Worm (Caenorhabditis elegans) whole organism, L4 larva: ENCODE data around the gene mml-1.

Experiments used
- F26F4.8 ChIP-seq: fragments of 200-800 bp; sonication (Bioruptor generic); conservative IDR thresholded peaks from 2 replicates; pipeline ENCODE4 v1.3.6; 2022; ENCODE audit warnings: missing genetic modification characterization, missing compliant biosample characterization
- F37D6.2 ChIP-seq: sonication (generic microtip); optimal IDR thresholded peaks from 2 replicates; lab custom pipeline; 2016; ENCODE audit warnings: mild to moderate bottlenecking, missing genetic modification characterization, missing compliant biosample characterization
- F44E2.7 ChIP-seq: fragments of 200-800 bp; sonication (Bioruptor generic); IDR thresholded peaks from 2 replicates; pipeline ENCODE4 v2.1.2; 2022; ENCODE audit warnings: missing genetic modification characterization, missing compliant biosample characterization
- T20F7.1 ChIP-seq: fragments of 200-800 bp; sonication (Bioruptor generic); optimal IDR thresholded peaks from 2 replicates; lab custom pipeline; 2018; ENCODE audit warnings: mild to moderate bottlenecking, missing genetic modification characterization, missing compliant biosample characterization
- T26A8.4 ChIP-seq: fragments of 200-800 bp; sonication (Bioruptor generic); IDR thresholded peaks from 2 replicates; pipeline ENCODE4 v1.3.6; 2022; ENCODE audit warnings: missing genetic modification characterization, missing compliant biosample characterization
- ZK337.2 ChIP-seq: fragments of 200-800 bp; sonication (Bioruptor generic); IDR thresholded peaks from 2 replicates; pipeline ENCODE4 v1.3.6; 2022; ENCODE audit warnings: missing genetic modification reagents, missing genetic modification characterization, missing compliant biosample characterization
- ama-1 ChIP-seq: fragments of 150-350 bp; optimal IDR thresholded peaks from 2 replicates; lab custom pipeline; 2014; ENCODE audit warnings: inconsistent platforms, mixed read lengths
- arid-1 ChIP-seq: fragments of 200-800 bp; sonication (Bioruptor generic); conservative IDR thresholded peaks from 2 replicates; pipeline ENCODE4 v1.3.6; 2022; ENCODE audit warnings: missing genetic modification reagents, missing genetic modification characterization, missing compliant biosample characterization
- ceh-20 ChIP-seq: fragments of 200-800 bp; sonication (Bioruptor generic); IDR thresholded peaks from 2 replicates; pipeline ENCODE4 v1.3.6; 2022; ENCODE audit warnings: missing genetic modification reagents, missing genetic modification characterization, missing compliant biosample characterization
- ceh-28 ChIP-seq: fragments of 150-350 bp; optimal IDR thresholded peaks from 2 replicates; lab custom pipeline; 2014; ENCODE audit warnings: missing biosample characterization, missing genetic modification reagents, missing genetic modification characterization
- ceh-32 ChIP-seq: sonication (generic microtip); optimal IDR thresholded peaks from 2 replicates; lab custom pipeline; 2016; ENCODE audit warnings: mild to moderate bottlenecking, missing genetic modification characterization, missing compliant biosample characterization; ENCODE audit not compliant: poor library complexity
- ceh-44 ChIP-seq: fragments of 200-800 bp; sonication (Bioruptor generic); IDR thresholded peaks from 2 replicates; pipeline ENCODE4 v1.3.6; 2022; ENCODE audit warnings: missing genetic modification reagents, missing genetic modification characterization, missing compliant biosample characterization
- ces-1 ChIP-seq: fragments of 150-350 bp; sonication (generic microtip); optimal IDR thresholded peaks from 4 replicates; lab custom pipeline; 2014; ENCODE audit warnings: missing biosample characterization, missing genetic modification reagents, missing genetic modification characterization
- ctbp-1 ChIP-seq: fragments of 200-800 bp; sonication (Bioruptor generic); IDR thresholded peaks from 2 replicates; pipeline ENCODE4 v1.3.6; 2022; ENCODE audit warnings: missing genetic modification reagents, missing genetic modification characterization, missing compliant biosample characterization
- daf-16 ChIP-seq, 3 experiments: sonication (generic microtip); optimal IDR thresholded peaks; 2 replicates each; lab custom pipeline; 2016 to 2017; ENCODE audit warnings: missing genetic modification characterization in 3 of 3, missing genetic modification reagents in 3 of 3, mild to moderate bottlenecking in 2 of 3, missing compliant biosample characterization in 2 of 3, missing biosample characterization in 1 of 3, moderate library complexity in 1 of 3
- daf-8 ChIP-seq: fragments of 200-800 bp; sonication (Bioruptor generic); IDR thresholded peaks from 2 replicates; pipeline ENCODE4 v1.3.6; 2022; ENCODE audit warnings: missing genetic modification characterization, missing compliant biosample characterization
- dmd-6 ChIP-seq: fragments of 200-800 bp; sonication (Bioruptor generic); IDR thresholded peaks from 2 replicates; pipeline ENCODE4 v1.3.6; 2022; ENCODE audit warnings: missing genetic modification reagents, missing genetic modification characterization, missing compliant biosample characterization
- dmd-9 ChIP-seq: fragments of 200-800 bp; sonication (Bioruptor generic); IDR thresholded peaks from 2 replicates; pipeline ENCODE4 v1.3.6; 2022; ENCODE audit warnings: missing genetic modification reagents, missing genetic modification characterization, missing compliant biosample characterization
- duxl-1 ChIP-seq: sonication (generic microtip); optimal IDR thresholded peaks from 2 replicates; lab custom pipeline; 2016; ENCODE audit warnings: mild to moderate bottlenecking, missing genetic modification characterization, moderate library complexity, missing compliant biosample characterization; ENCODE audit not compliant: poor library complexity
- dve-1 ChIP-seq: sonication (generic microtip); optimal IDR thresholded peaks from 2 replicates; lab custom pipeline; 2017; ENCODE audit warnings: antibody characterized with exemption, mild to moderate bottlenecking, missing genetic modification characterization, missing compliant biosample characterization; ENCODE audit not compliant: insufficient read depth
- egl-27 ChIP-seq: sonication (generic microtip); optimal IDR thresholded peaks from 3 replicates; lab custom pipeline; 2017; ENCODE audit warnings: missing biosample characterization, missing genetic modification reagents, missing genetic modification characterization
- egl-43 ChIP-seq: fragments of 200-800 bp; sonication (Bioruptor generic); IDR thresholded peaks from 2 replicates; pipeline ENCODE4 v1.3.6; 2022; ENCODE audit warnings: missing genetic modification reagents, missing genetic modification characterization, missing compliant biosample characterization
- gei-8 ChIP-seq: fragments of 200-800 bp; sonication (Bioruptor generic); optimal IDR thresholded peaks from 2 replicates; lab custom pipeline; 2018; ENCODE audit warnings: mild to moderate bottlenecking, missing genetic modification characterization, missing compliant biosample characterization
- hlh-11 ChIP-seq: fragments of 200-800 bp; sonication (Bioruptor generic); optimal IDR thresholded peaks from 2 replicates; lab custom pipeline; 2018; ENCODE audit warnings: mild to moderate bottlenecking, missing genetic modification characterization, missing compliant biosample characterization
- hlh-30 ChIP-seq: sonication (generic microtip); optimal IDR thresholded peaks from 2 replicates; lab custom pipeline; 2017; ENCODE audit warnings: antibody characterized with exemption, mild to moderate bottlenecking, missing genetic modification characterization, missing compliant biosample characterization; ENCODE audit not compliant: insufficient read depth
- jun-1 ChIP-seq: fragments of 150-350 bp; optimal IDR thresholded peaks from 2 replicates; lab custom pipeline; 2014; ENCODE audit warnings: missing biosample characterization, missing genetic modification reagents, missing genetic modification characterization
- lin-13 ChIP-seq: fragments of 150-350 bp; optimal IDR thresholded peaks from 2 replicates; lab custom pipeline; 2014; ENCODE audit warnings: missing biosample characterization, missing genetic modification reagents, missing genetic modification characterization
- lin-29 ChIP-seq: fragments of 200-800 bp; sonication (Bioruptor generic); IDR thresholded peaks from 2 replicates; pipeline ENCODE4 v1.3.6; 2022; ENCODE audit warnings: missing genetic modification reagents, missing genetic modification characterization, missing compliant biosample characterization
- lin-38 ChIP-seq: fragments of 200-800 bp; sonication (Bioruptor generic); IDR thresholded peaks from 2 replicates; pipeline ENCODE4 v1.3.6; 2022; ENCODE audit warnings: missing genetic modification reagents, missing genetic modification characterization, missing compliant biosample characterization
- lin-39 ChIP-seq: fragments of 150-350 bp; optimal IDR thresholded peaks from 2 replicates; lab custom pipeline; 2014; ENCODE audit warnings: missing biosample characterization, missing genetic modification reagents, missing genetic modification characterization
- mdl-1 ChIP-seq, 2 experiments: fragments of 150-350 bp in 1 of 2; sonication (generic microtip) in 1 of 2; optimal IDR thresholded peaks; 2 replicates each; lab custom pipeline; 2014 to 2017; ENCODE audit warnings: missing biosample characterization in 2 of 2, missing genetic modification characterization in 2 of 2
- mep-1 ChIP-seq: fragments of 150-350 bp; sonication (generic microtip); optimal IDR thresholded peaks from 3 replicates; lab custom pipeline; 2014; ENCODE audit warnings: missing biosample characterization, missing genetic modification characterization
- mes-2 ChIP-seq: sonication (generic microtip); optimal IDR thresholded peaks from 2 replicates; lab custom pipeline; 2016; ENCODE audit warnings: missing genotype, mild to moderate bottlenecking, missing genetic modification characterization, missing compliant biosample characterization; ENCODE audit not compliant: poor library complexity, severe bottlenecking
- mxl-3 ChIP-seq: fragments of 200-800 bp; sonication (Bioruptor generic); optimal IDR thresholded peaks from 2 replicates; lab custom pipeline; 2018; ENCODE audit warnings: mild to moderate bottlenecking, missing genetic modification characterization, missing compliant biosample characterization
- nhr-111 ChIP-seq: fragments of 200-800 bp; sonication (Bioruptor generic); optimal IDR thresholded peaks from 2 replicates; lab custom pipeline; 2018; ENCODE audit warnings: mild to moderate bottlenecking, missing genetic modification characterization, missing compliant biosample characterization
- nhr-25 ChIP-seq: sonication (generic microtip); optimal IDR thresholded peaks from 2 replicates; lab custom pipeline; 2017; ENCODE audit warnings: missing genetic modification characterization, mild to moderate bottlenecking, missing compliant biosample characterization, antibody characterized with exemption, moderate library complexity, borderline replicate concordance; ENCODE audit not compliant: insufficient read depth
- nhr-28 ChIP-seq: fragments of 150-350 bp; optimal IDR thresholded peaks from 2 replicates; lab custom pipeline; 2014; ENCODE audit warnings: missing biosample characterization, missing genetic modification characterization
- nhr-41 ChIP-seq: fragments of 200-800 bp; sonication (Bioruptor generic); IDR thresholded peaks from 2 replicates; pipeline ENCODE4 v1.3.6; 2022; ENCODE audit warnings: missing genetic modification reagents, missing genetic modification characterization, missing compliant biosample characterization
- nhr-48 ChIP-seq: sonication (generic microtip); optimal IDR thresholded peaks from 2 replicates; lab custom pipeline; 2016; ENCODE audit warnings: mild to moderate bottlenecking, missing genetic modification characterization, missing compliant biosample characterization
- nhr-77 ChIP-seq: fragments of 150-350 bp; optimal IDR thresholded peaks from 2 replicates; lab custom pipeline; 2014; ENCODE audit warnings: missing biosample characterization, missing genetic modification characterization
- skn-1 ChIP-seq: fragments of 150-350 bp; optimal IDR thresholded peaks from 2 replicates; lab custom pipeline; 2014; ENCODE audit warnings: missing biosample characterization, missing genetic modification characterization
- snpc-1.2 ChIP-seq: fragments of 200-800 bp; sonication (Bioruptor generic); IDR thresholded peaks from 2 replicates; pipeline ENCODE4 v1.3.6; 2022; ENCODE audit warnings: missing genetic modification reagents, missing genetic modification characterization, missing compliant biosample characterization
- unc-62 ChIP-seq, 3 experiments: fragments of 150-350 bp in 1 of 3; sonication (generic microtip); optimal IDR thresholded peaks in 2 of 3; peaks in 1 of 3; 1 replicate in 1 of 3; 2 replicates in 2 of 3; lab custom pipeline; 2014 to 2017; ENCODE audit warnings: missing biosample characterization in 3 of 3, missing genetic modification characterization in 3 of 3, missing genetic modification reagents in 3 of 3, missing genotype in 1 of 3
- zag-1 ChIP-seq: fragments of 150-350 bp; optimal IDR thresholded peaks from 2 replicates; lab custom pipeline; 2014; ENCODE audit warnings: missing biosample characterization, missing genetic modification characterization
- zip-2 ChIP-seq: fragments of 150-350 bp; optimal IDR thresholded peaks from 2 replicates; lab custom pipeline; 2014; ENCODE audit warnings: missing biosample characterization, missing genetic modification characterization

mml-1 gene

DNA sequence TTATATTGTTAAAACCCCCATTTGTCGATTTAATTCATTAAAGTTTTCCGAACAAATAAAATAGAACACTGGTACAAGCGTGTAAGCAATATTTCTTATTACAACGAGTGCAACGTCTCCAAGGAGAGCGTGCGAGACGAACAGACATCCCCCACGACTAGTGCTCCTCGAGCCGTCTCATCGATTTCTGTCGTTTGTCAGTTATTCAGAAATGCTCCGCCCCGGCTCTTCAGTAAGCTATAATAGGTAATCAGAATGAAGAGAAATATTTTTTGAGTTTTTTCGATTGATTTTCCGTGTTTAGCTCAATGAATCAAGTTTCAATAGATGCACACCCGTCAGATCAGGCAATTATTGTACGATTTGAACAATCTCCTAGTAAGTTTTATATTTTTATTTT lies 35.8 kb downstream of the mml-1 start, which contains the start of gene kap-1 (continued):
- TF ChIP-seq daf-16 (GFP tag; optimal IDR thresholded peaks at IDR 0.05; lab: Kevin White, UChicago): peak in 1 of 2 experiments; percentile 12
- TF ChIP-seq daf-16 (tag; optimal IDR thresholded peaks at IDR 0.05; lab: Kevin White, UChicago): peak; percentile 18
- TF ChIP-seq egl-43 (GFP tag; lab: Robert Waterston, UW): peak; percentile 64
- no peak for TF ChIP-seq ctbp-1
- TF ChIP-seq ama-1: peak; percentile 75
- TF ChIP-seq duxl-1 (tag; lab: Kevin White, UChicago): peak; percentile 13
- TF ChIP-seq T26A8.4 (GFP tag; lab: Robert Waterston, UW): 0 out of 2 replicates have a peak, but pooled peaks have one; percentile 26
- TF ChIP-seq nhr-111 (GFP tag; lab: Kevin White, UChicago): no peak
- TF ChIP-seq gei-8 (GFP tag; lab: Kevin White, UChicago): peak; percentile 13
- TF ChIP-seq F44E2.7 (GFP tag; lab: Robert Waterston, UW): 0 out of 2 replicates have a peak, but pooled peaks have one; percentile 50
- TF ChIP-seq mes-2: peak; percentile 20
- TF ChIP-seq nhr-48 (tag; lab: Kevin White, UChicago): peak; percentile 22
- TF ChIP-seq snpc-1.2 (GFP tag; lab: Robert Waterston, UW): 0 out of 2 replicates have a peak, but pooled peaks have one; percentile 11
- TF ChIP-seq T20F7.1: peak; percentile 18
- TF ChIP-seq dmd-6: no peak
- TF ChIP-seq mxl-3: no peak
- TF ChIP-seq mep-1 (tag; lab: Kevin White, UChicago): peak; percentile 32
- 0 out of 2 replicates have a peak, but pooled peaks have one; percentile 21 for TF ChIP-seq lin-38

DNA sequence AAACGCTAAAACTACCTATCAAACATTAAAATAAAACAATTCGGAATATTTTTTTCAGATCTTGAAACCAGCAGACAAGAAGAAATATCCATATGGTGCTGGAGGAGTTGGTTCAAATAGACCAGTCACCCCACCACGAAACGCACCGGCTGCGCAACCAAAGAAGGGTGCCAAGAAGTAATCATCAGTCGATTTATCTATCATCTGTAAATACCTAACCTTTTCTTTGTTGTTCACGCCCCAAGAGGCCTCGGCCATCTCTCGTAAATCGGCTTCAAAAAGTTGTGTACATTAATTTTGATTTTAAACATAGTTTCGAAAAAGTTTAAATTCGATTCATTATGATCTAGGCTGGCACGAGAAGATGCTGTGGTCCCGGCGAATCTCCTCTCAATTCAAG lies 36.5 kb downstream of the mml-1 start:
- TF ChIP-seq egl-27 (tag; lab: Kevin White, UChicago): no peak
- no peak; the same call in 1 of the 2 replicates for TF ChIP-seq arid-1
- 0 out of 2 replicates have a peak, but pooled peaks have one; percentile 11 for TF ChIP-seq ceh-44
- TF ChIP-seq unc-62 (GFP tag; optimal IDR thresholded peaks at IDR 0.05 in 1 of 2; lab: Kevin White, UChicago): peak in 1 of 2 experiments; percentile 71
- TF ChIP-seq unc-62 (tag; optimal IDR thresholded peaks at IDR 0.05; lab: Kevin White, UChicago): no peak
- no peak for TF ChIP-seq hlh-11

DNA sequence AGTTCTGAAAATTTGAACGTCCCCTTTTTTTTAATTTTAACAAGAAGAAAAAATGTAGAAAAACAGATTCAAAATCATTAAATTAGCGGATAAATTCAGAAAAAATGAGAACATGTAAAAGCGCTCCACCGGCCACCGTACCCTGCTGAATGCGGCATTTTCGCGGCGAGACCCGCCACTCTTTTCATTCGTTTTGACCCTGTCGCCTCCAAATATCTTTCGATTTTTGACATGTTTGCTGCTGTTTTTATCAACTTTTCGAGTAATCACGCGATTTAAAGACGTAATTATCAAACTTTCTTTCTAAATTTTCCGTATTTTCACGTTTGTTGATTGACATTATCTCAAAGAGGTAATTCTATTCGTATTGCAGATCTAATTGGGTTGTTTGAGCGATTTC lies 38.3 kb downstream of the mml-1 start, which contains the start of gene gsp-2:
Gene gsp-2 (plus strand): TSS at position 374 of the 400 bp plus-strand sequence.
- TF ChIP-seq lin-39 (tag; lab: Kevin White, UChicago) (no peak), dmd-9 (no peak), mep-1 (tag; lab: Kevin White, UChicago) (peak; percentile 53), nhr-77 (tag; lab: Kevin White, UChicago) (peak; percentile 50), mes-2 (peak; percentile 78), ceh-20 (GFP tag; lab: Robert Waterston, UW) (no peak), dve-1 (tag; lab: Kevin White, UChicago) (peak; percentile 85), egl-27 (tag; lab: Kevin White, UChicago) (no peak), zag-1 (tag; lab: Kevin White, UChicago) (no peak), nhr-28 (tag; lab: Kevin White, UChicago) (peak; percentile 62), ces-1 (no peak), ceh-28 (no peak), ctbp-1 (no peak), lin-29 (GFP tag; lab: Robert Waterston, UW) (no peak), daf-8 (GFP tag; lab: Robert Waterston, UW) (no peak), mxl-3 (peak; percentile 55), hlh-30 (tag; lab: Kevin White, UChicago) (peak; percentile 73), zip-2 (no peak), ZK337.2 (GFP tag; lab: Robert Waterston, UW) (no peak), lin-13 (GFP tag; lab: Kevin White, UChicago) (no peak), ceh-32 (tag; lab: Kevin White, UChicago) (no peak), skn-1 (tag; lab: Kevin White, UChicago) (no peak), nhr-25 (peak; percentile 18), hlh-11 (peak; percentile 86), F26F4.8 (GFP tag; lab: Robert Waterston, UW) (no peak), nhr-111 (GFP tag; lab: Kevin White, UChicago) (no peak), mdl-1 (tag; optimal IDR thresholded peaks at IDR 0.05; lab: Kevin White, UChicago) (peak in 1 of 2 experiments; percentile 55), F37D6.2 (no peak), jun-1 (tag; lab: Kevin White, UChicago) (no peak), nhr-41 (0 out of 2 replicates have a peak, but pooled peaks have one; percentile 35)
